Fruit fly (Drosophila melanogaster) whole organism, pupa: ENCODE measurements around the gene kirre.
A peak's percentile ranks its signal among the peaks of the same experiment; 100 is the strongest.

Experiments
- CG10348 ChIP-seq: fragments of 200-800 bp; sonication (Bioruptor generic); IDR thresholded peaks from 2 replicates; pipeline ENCODE4 v1.3.6; 2022; ENCODE audit warnings: missing biosample characterization, missing genetic modification characterization
- CG12605 ChIP-seq: fragments of 200-800 bp; sonication (Bioruptor generic); IDR thresholded peaks from 2 replicates; pipeline ENCODE4 v1.3.6; 2022; ENCODE audit warnings: missing biosample characterization, missing genetic modification characterization
- CG13204 ChIP-seq: fragments of 200-800 bp; sonication (Bioruptor generic); optimal IDR thresholded peaks from 2 replicates; lab custom pipeline; 2018; ENCODE audit warnings: missing biosample characterization, mild to moderate bottlenecking, missing genetic modification characterization, moderate library complexity
- CG14655 ChIP-seq: fragments of 200-800 bp; sonication (Bioruptor generic); optimal IDR thresholded peaks from 3 replicates; lab custom pipeline; 2017; ENCODE audit warnings: mild to moderate bottlenecking, missing biosample characterization, missing genetic modification reagents, missing genetic modification characterization
- CG15710 ChIP-seq: fragments of 200-800 bp; sonication (Bioruptor generic); optimal IDR thresholded peaks from 2 replicates; lab custom pipeline; 2018; ENCODE audit warnings: missing biosample characterization, mild to moderate bottlenecking, missing genetic modification characterization, moderate library complexity
- CG17806 ChIP-seq: fragments of 200-800 bp; sonication (Bioruptor generic); optimal IDR thresholded peaks from 2 replicates; lab custom pipeline; 2018; ENCODE audit warnings: missing biosample characterization, mild to moderate bottlenecking, missing genetic modification characterization, moderate library complexity
- CG32121 ChIP-seq: fragments of 200-800 bp; sonication (Bioruptor generic); IDR thresholded peaks from 2 replicates; pipeline ENCODE4 v1.3.6; 2022; ENCODE audit warnings: missing biosample characterization, missing genetic modification characterization
- CG34367 ChIP-seq: fragments of 200-800 bp; sonication (Bioruptor generic); optimal IDR thresholded peaks from 2 replicates; lab custom pipeline; 2018; ENCODE audit warnings: missing biosample characterization, mild to moderate bottlenecking, missing genetic modification characterization
- CG4496 ChIP-seq: fragments of 200-800 bp; sonication (Bioruptor generic); IDR thresholded peaks from 3 replicates; pipeline ENCODE4 v1.3.6; 2022; ENCODE audit warnings: missing biosample characterization, missing genetic modification characterization
- CG8159 ChIP-seq: fragments of 200-800 bp; sonication (Bioruptor generic); optimal IDR thresholded peaks from 3 replicates; lab custom pipeline; 2018; ENCODE audit warnings: missing biosample characterization, mild to moderate bottlenecking, missing genetic modification characterization, moderate library complexity
- CG8301 ChIP-seq: fragments of 200-800 bp; sonication (Bioruptor generic); optimal IDR thresholded peaks from 2 replicates; lab custom pipeline; 2018; ENCODE audit warnings: missing biosample characterization, mild to moderate bottlenecking, missing genetic modification characterization
- CG9948 ChIP-seq: fragments of 200-800 bp; sonication (Bioruptor generic); optimal IDR thresholded peaks from 2 replicates; lab custom pipeline; 2018; ENCODE audit warnings: missing biosample characterization, mild to moderate bottlenecking, missing genetic modification characterization, moderate library complexity
- D1 ChIP-seq: fragments of 200-800 bp; sonication (Bioruptor generic); optimal IDR thresholded peaks from 2 replicates; lab custom pipeline; 2018; ENCODE audit warnings: missing biosample characterization, mild to moderate bottlenecking, missing genetic modification characterization, moderate library complexity
- EcR ChIP-seq: fragments of 200-800 bp; sonication (Bioruptor generic); optimal IDR thresholded peaks from 3 replicates; lab custom pipeline; 2019; ENCODE audit warnings: missing biosample characterization, missing genetic modification characterization, mild to moderate bottlenecking, moderate library complexity, missing genetic modification reagents
- Ets98B ChIP-seq: fragments of 200-800 bp; sonication (Bioruptor generic); IDR thresholded peaks from 2 replicates; pipeline ENCODE4 v1.3.6; 2022; ENCODE audit warnings: missing biosample characterization, missing genetic modification characterization
- Pif1A ChIP-seq: fragments of 200-800 bp; sonication (Bioruptor generic); optimal IDR thresholded peaks from 3 replicates; lab custom pipeline; 2016; ENCODE audit warnings: missing biosample characterization, missing genetic modification characterization
- Pif1B ChIP-seq: fragments of 200-800 bp; sonication (Bioruptor generic); optimal IDR thresholded peaks from 3 replicates; lab custom pipeline; 2016; ENCODE audit warnings: missing biosample characterization, missing genetic modification characterization
- Snoo ChIP-seq: fragments of 200-800 bp; sonication (Bioruptor generic); optimal IDR thresholded peaks from 3 replicates; lab custom pipeline; 2017; ENCODE audit warnings: missing biosample characterization, mild to moderate bottlenecking, missing genetic modification characterization, inconsistent platforms
- fd96Ca ChIP-seq: fragments of 200-800 bp; sonication (Bioruptor generic); IDR thresholded peaks from 3 replicates; pipeline ENCODE4 v1.3.6; 2022; ENCODE audit warnings: missing biosample characterization, missing genetic modification characterization
- gl ChIP-seq: fragments of 200-800 bp; sonication (Bioruptor generic); optimal IDR thresholded peaks from 2 replicates; lab custom pipeline; 2018; ENCODE audit warnings: missing biosample characterization, mild to moderate bottlenecking, missing genetic modification characterization
- rn ChIP-seq: fragments of 200-800 bp; sonication (Bioruptor generic); IDR thresholded peaks from 2 replicates; pipeline ENCODE4 v1.3.6; 2022; ENCODE audit warnings: missing biosample characterization, missing genetic modification characterization

Gene kirre

DNA sequence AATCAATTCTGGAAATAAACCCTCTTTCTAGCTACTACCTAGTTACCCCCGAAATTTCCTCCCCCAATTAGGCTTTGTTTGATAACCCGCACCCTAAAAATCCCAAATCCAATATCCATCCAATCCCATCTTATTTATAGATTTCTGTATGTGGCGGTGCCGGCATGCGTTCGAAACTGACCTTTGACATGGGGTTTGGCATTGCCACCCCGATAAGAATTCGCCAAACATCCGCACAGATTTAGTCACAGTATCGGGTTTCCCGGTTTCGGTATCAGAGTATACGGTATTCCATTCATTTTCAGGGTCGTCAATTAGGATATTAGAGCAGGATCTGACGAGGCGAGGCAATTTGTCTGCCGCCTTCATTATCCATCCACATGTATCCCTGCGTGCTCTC, 281.4 kb downstream of the kirre start:
- no peak for TF ChIP-seq CG32121 (GFP tag; lab: Robert Waterston, UW)
- no peak for TF ChIP-seq CG8301 (tag; lab: Kevin White, UChicago)
- no peak for TF ChIP-seq Pif1A
- no peak for TF ChIP-seq CG12605
- TF ChIP-seq CG34367 (tag; lab: Kevin White, UChicago), result no peak
- TF ChIP-seq CG8159 (tag; lab: Kevin White, UChicago), result no peak
- TF ChIP-seq CG13204 (GFP tag; lab: Kevin White, UChicago), result no peak
- no peak for TF ChIP-seq CG14655 (GFP tag; lab: Kevin White, UChicago)
- no peak for TF ChIP-seq CG15710 (tag; lab: Kevin White, UChicago)
- no peak for TF ChIP-seq D1 (tag; lab: Kevin White, UChicago)
- TF ChIP-seq Snoo (tag; lab: Kevin White, UChicago), result no peak
- no peak for TF ChIP-seq CG10348 (GFP tag; lab: Robert Waterston, UW)
- no peak for TF ChIP-seq Ets98B (GFP tag; lab: Robert Waterston, UW)
- TF ChIP-seq, all 21 proteins: peak for 0

DNA sequence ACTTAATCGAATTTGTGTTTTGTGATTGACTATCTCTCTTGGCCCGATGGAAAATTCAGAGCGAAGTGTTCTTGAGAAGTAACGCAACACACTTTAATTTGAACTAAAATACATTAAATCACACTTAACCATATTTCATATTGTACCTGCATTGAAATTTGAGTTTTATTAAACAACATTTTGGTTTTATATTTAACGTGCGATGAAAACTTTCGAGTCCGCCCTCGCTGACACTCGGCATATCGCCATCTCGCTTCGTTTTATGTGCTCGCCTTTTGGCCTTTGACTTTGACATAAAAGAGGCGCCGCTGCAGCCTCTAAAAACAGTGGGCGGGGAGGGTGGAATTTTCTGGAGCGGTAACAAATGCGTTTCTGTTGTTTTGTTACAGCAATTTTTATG, 282.3 kb downstream of the kirre start:
- no peak for TF ChIP-seq CG8159 (tag; lab: Kevin White, UChicago)
- no peak for TF ChIP-seq gl (tag; lab: Kevin White, UChicago)
- no peak for TF ChIP-seq CG12605
- no peak for TF ChIP-seq rn (GFP tag; lab: Robert Waterston, UW)
- no peak for TF ChIP-seq Snoo (tag; lab: Kevin White, UChicago)
- TF ChIP-seq Ets98B (GFP tag; lab: Robert Waterston, UW), result no peak
- TF ChIP-seq CG10348 (GFP tag; lab: Robert Waterston, UW), result no peak
- TF ChIP-seq CG34367 (tag; lab: Kevin White, UChicago), result no peak
- no peak for TF ChIP-seq CG14655 (GFP tag; lab: Kevin White, UChicago)
- TF ChIP-seq D1 (tag; lab: Kevin White, UChicago), result no peak
- no peak for TF ChIP-seq CG9948 (tag; lab: Kevin White, UChicago)

DNA sequence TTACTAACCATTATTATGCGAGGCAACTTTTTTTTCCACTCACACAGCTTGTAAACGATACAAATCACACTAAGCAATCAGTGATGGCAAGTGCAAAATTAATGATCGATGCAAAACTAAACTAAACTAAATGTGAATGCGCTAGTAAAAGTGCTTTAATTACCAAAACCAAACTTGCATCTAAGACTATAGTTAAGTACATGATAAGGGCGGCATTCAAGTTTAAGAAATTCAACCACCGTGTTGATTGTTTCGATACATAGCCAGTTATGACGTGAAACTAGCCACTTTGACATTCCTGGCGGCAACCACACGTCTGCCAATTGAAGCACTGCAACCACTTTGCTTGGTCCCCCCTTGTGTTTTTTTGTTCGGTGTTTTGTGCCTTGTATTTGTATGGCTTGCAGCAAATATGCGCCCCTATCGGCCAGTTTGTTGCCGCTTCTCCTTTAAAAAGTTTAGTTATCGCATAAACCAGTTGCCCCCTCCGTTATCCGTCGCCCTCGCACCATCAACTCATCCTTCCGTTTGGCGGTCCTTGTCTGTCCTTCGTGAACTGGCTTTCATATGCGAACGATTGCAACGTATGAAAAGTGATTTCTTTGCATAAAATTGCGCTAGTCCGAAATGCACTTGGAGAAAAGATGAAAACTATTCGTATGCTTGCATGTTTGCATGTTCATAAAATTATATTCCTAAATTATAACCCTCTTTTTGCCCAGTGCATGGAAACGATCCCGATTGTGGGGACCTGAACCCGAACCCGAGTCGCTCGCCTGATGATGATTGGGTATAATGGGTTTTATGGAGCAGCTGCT, 284.4 kb downstream of the kirre start:
- TF ChIP-seq CG9948 (tag; lab: Kevin White, UChicago) (no peak), CG17806 (tag; lab: Kevin White, UChicago) (peak; percentile 26), Ets98B (GFP tag; lab: Robert Waterston, UW) (no peak), gl (tag; lab: Kevin White, UChicago) (peak; percentile 44), EcR (GFP tag; lab: Kevin White, UChicago) (peak; percentile 21), Pif1A (peak; percentile 33), CG4496 (GFP tag; lab: Robert Waterston, UW) (no peak), D1 (tag; lab: Kevin White, UChicago) (no peak), CG15710 (tag; lab: Kevin White, UChicago) (peak; percentile 12), CG34367 (tag; lab: Kevin White, UChicago) (no peak), CG32121 (GFP tag; lab: Robert Waterston, UW) (no peak), Pif1B (GFP tag; lab: Kevin White, UChicago) (peak; percentile 21), CG8301 (tag; lab: Kevin White, UChicago) (peak; percentile 1), CG8159 (tag; lab: Kevin White, UChicago) (peak; percentile 34)

DNA sequence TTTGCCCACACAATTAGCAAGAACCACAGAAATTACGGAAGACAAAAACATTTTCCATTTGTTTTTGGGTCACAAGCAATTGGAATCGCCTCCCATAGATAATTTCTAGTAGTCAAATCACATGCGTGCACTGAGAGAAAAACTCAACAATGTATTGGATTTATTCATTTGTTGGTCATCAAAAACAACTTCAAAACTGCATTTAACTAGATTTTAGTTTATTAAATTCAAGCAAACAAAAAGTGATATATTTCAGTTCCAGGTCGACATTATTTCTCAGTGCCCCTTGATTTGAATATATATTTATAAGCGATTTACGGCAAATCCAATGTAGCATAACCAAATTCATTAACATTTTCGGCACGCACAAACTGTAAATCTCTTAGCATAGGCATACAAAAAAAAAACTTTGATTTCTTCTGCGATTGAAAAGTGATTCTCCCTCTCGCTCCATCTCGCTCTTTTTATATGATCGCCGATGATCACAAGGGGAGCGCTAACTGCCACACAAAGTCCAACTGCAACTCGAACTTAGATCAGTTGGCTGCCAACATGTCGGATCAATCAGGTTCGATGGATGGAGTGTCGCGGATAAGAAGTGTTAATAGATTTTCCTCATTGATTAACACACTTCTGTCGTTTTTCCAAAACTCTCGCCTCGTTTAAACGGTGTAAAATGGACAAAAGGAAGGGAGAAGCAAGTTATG, 285.5 kb downstream of the kirre start:
- peak; percentile 58 for TF ChIP-seq CG17806 (tag; lab: Kevin White, UChicago)
- TF ChIP-seq CG9948 (tag; lab: Kevin White, UChicago), result peak; percentile 53
- peak; percentile 35 for TF ChIP-seq Pif1A
- peak; percentile 16 for TF ChIP-seq Pif1B (GFP tag; lab: Kevin White, UChicago)
- peak; percentile 52 for TF ChIP-seq CG8301 (tag; lab: Kevin White, UChicago)
- no peak for TF ChIP-seq gl (tag; lab: Kevin White, UChicago)
- TF ChIP-seq CG15710 (tag; lab: Kevin White, UChicago), result peak; percentile 44
- TF ChIP-seq fd96Ca (GFP tag; lab: Robert Waterston, UW), result no peak
- TF ChIP-seq CG8159 (tag; lab: Kevin White, UChicago), result peak; percentile 48
- no peak for TF ChIP-seq CG13204 (GFP tag; lab: Kevin White, UChicago)
- TF ChIP-seq CG14655 (GFP tag; lab: Kevin White, UChicago), result peak; percentile 65
- TF ChIP-seq CG34367 (tag; lab: Kevin White, UChicago), result peak; percentile 36
- TF ChIP-seq CG12605, result no peak
- TF ChIP-seq CG10348 (GFP tag; lab: Robert Waterston, UW), result no peak
- TF ChIP-seq CG4496 (GFP tag; lab: Robert Waterston, UW), result peak; percentile 74
- TF ChIP-seq CG32121 (GFP tag; lab: Robert Waterston, UW), result peak; percentile 62
- TF ChIP-seq Snoo (tag; lab: Kevin White, UChicago), result no peak
- TF ChIP-seq D1 (tag; lab: Kevin White, UChicago), result peak; percentile 40
- TF ChIP-seq rn (GFP tag; lab: Robert Waterston, UW), result no peak
- TF ChIP-seq Ets98B (GFP tag; lab: Robert Waterston, UW), result peak; percentile 50; the same call in 1 of the 2 replicates

DNA sequence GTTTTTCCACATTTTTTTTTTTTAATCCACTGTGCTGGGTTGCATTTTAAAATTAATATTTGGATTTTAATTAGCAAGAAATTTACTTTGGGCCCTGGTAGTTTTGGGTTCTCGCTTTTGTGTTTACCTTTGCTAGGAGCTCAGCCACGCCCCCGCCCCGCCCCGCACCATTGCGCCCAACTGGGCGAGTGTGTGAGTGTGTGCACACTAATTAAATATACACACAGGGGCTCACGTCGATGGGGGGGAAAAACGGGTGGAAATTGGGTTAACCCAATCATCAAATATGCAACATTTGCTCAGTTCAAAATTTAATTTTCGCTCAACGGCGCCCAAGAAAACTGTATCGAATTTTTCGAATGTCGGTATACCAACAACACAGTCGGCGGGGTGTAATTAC, 287.1 kb downstream of the kirre start:
- TF ChIP-seq CG17806 (tag; lab: Kevin White, UChicago) (no peak), CG15710 (tag; lab: Kevin White, UChicago) (no peak), D1 (tag; lab: Kevin White, UChicago) (no peak), Ets98B (GFP tag; lab: Robert Waterston, UW) (no peak), gl (tag; lab: Kevin White, UChicago) (no peak), CG9948 (tag; lab: Kevin White, UChicago) (no peak), Pif1B (GFP tag; lab: Kevin White, UChicago) (no peak), CG12605 (no peak), CG8159 (tag; lab: Kevin White, UChicago) (no peak), CG13204 (GFP tag; lab: Kevin White, UChicago) (no peak)
